Worm (Caenorhabditis elegans): ENCODE results near the gene E02H4.7.

ce11 chrX:14241531-14241930 lies 14.5 kb upstream of the E02H4.7 start:
- TF ChIP-seq ztf-23 (GFP tag; IDR thresholded peaks at IDR 0.05) (no peak), cog-1 (tag; optimal IDR thresholded peaks at IDR 0.05) (no peak), ztf-29 (GFP tag; IDR thresholded peaks at IDR 0.05) (no peak), klf-2 (GFP tag; conservative IDR thresholded peaks at IDR 0.05) (no peak)
